Worm (Caenorhabditis elegans): Measurements from ENCODE around the gene fbxb-105.
A peak's percentile ranks its signal among the peaks of the same experiment; 100 is the strongest.

fbxb-105 gene

ce11 chrII:2764664-2765063, 6.0 kb downstream of the fbxb-105 start, which contains the start of gene fbxb-108:
fbxb-108 (plus strand) TSS chrII:2764964.
- TF ChIP-seq snpc-4 (tag; optimal IDR thresholded peaks at IDR 0.05) = no peak
- TF ChIP-seq tbx-8 (GFP tag; optimal IDR thresholded peaks at IDR 0.05) = no peak
- no peak for TF ChIP-seq blmp-1 (tag; optimal IDR thresholded peaks at IDR 0.05)
- TF ChIP-seq unc-120 (tag; optimal IDR thresholded peaks at IDR 0.05; ENCODE audit: poor library complexity, severe bottlenecking) = no peak
- no peak for TF ChIP-seq sptf-1 (tag; optimal IDR thresholded peaks at IDR 0.05)
- no peak for TF ChIP-seq lsy-2 (tag; optimal IDR thresholded peaks at IDR 0.05)
- TF ChIP-seq nhr-28 (tag; optimal IDR thresholded peaks at IDR 0.05) = no peak
- TF ChIP-seq hlh-1 (tag; optimal IDR thresholded peaks at IDR 0.05) = no peak
- TF ChIP-seq cnd-1 (tag; optimal IDR thresholded peaks at IDR 0.05) = no peak
- TF ChIP-seq zip-8 (tag; optimal IDR thresholded peaks at IDR 0.05) = no peak

- TF ChIP-seq ceh-39 (tag; optimal IDR thresholded peaks at IDR 0.05) = no peak
- TF ChIP-seq mls-2 (tag; optimal IDR thresholded peaks at IDR 0.05) = no peak
- TF ChIP-seq blmp-1 (tag; optimal IDR thresholded peaks at IDR 0.05) = no peak
- TF ChIP-seq sptf-1 (tag; optimal IDR thresholded peaks at IDR 0.05) = no peak
- TF ChIP-seq lsy-2 (tag; optimal IDR thresholded peaks at IDR 0.05) = no peak
- no peak for TF ChIP-seq elt-1 (tag; optimal IDR thresholded peaks at IDR 0.05; ENCODE audit: borderline replicate concordance, insufficient read depth)
- TF ChIP-seq ham-2 (GFP tag; optimal IDR thresholded peaks at IDR 0.05) = no peak
- no peak for TF ChIP-seq pha-4 (tag; optimal IDR thresholded peaks at IDR 0.05)
- TF ChIP-seq unc-120 (tag; optimal IDR thresholded peaks at IDR 0.05; ENCODE audit: poor library complexity, severe bottlenecking) = no peak
- TF ChIP-seq nhr-28 (tag; optimal IDR thresholded peaks at IDR 0.05) = no peak
- no peak for TF ChIP-seq mab-5 (tag; optimal IDR thresholded peaks at IDR 0.05)
- TF ChIP-seq lin-13 (tag; optimal IDR thresholded peaks at IDR 0.05) = no peak
- no peak for TF ChIP-seq snpc-4 (tag; optimal IDR thresholded peaks at IDR 0.05)
- no peak for TF ChIP-seq zip-8 (tag; optimal IDR thresholded peaks at IDR 0.05)
- TF ChIP-seq nhr-12 (tag; optimal IDR thresholded peaks at IDR 0.05) = no peak
- TF ChIP-seq unc-62 (GFP tag; optimal IDR thresholded peaks at IDR 0.05) = no peak
- TF ChIP-seq hlh-1 (tag; optimal IDR thresholded peaks at IDR 0.05) = no peak
- TF ChIP-seq ces-1 (GFP tag; optimal IDR thresholded peaks at IDR 0.05) = no peak
- no peak for TF ChIP-seq ztf-11 (tag; optimal IDR thresholded peaks at IDR 0.05)
These were observed 8.6 kb downstream of the fbxb-105 start, which contains the start of gene fbxb-106 for ce11 chrII:2762108-2762507. fbxb-106 (plus strand) TSS chrII:2762408.

ce11 chrII:2758476-2758875, 12.2 kb downstream of the fbxb-105 start, which contains the start of gene fbxb-107:
fbxb-107 (plus strand) TSS chrII:2758772.
- TF ChIP-seq sem-2 (GFP tag; optimal IDR thresholded peaks at IDR 0.05) (no peak), ceh-39 (tag; optimal IDR thresholded peaks at IDR 0.05) (peak; percentile 99)

- no peak for TF ChIP-seq lin-32 (GFP tag; optimal IDR thresholded peaks at IDR 0.05)
- no peak for TF ChIP-seq ces-1 (GFP tag; optimal IDR thresholded peaks at IDR 0.05)
- TF ChIP-seq cnd-1 (tag; optimal IDR thresholded peaks at IDR 0.05) = no peak
- TF ChIP-seq drap-1 (GFP tag; optimal IDR thresholded peaks at IDR 0.05) = no peak
- no peak for TF ChIP-seq nhr-237 (tag; optimal IDR thresholded peaks at IDR 0.05)
- no peak for TF ChIP-seq bed-3 (GFP tag; optimal IDR thresholded peaks at IDR 0.05)
- TF ChIP-seq unc-39 (tag; optimal IDR thresholded peaks at IDR 0.05) = no peak
- no peak for TF ChIP-seq lin-13 (tag; optimal IDR thresholded peaks at IDR 0.05)
- TF ChIP-seq unc-120 (tag; optimal IDR thresholded peaks at IDR 0.05; ENCODE audit: poor library complexity, severe bottlenecking) = no peak
- no peak for TF ChIP-seq pha-4 (tag; optimal IDR thresholded peaks at IDR 0.05)
- no peak for TF ChIP-seq nhr-76 (tag; optimal IDR thresholded peaks at IDR 0.05)
- TF ChIP-seq hlh-1 (tag; optimal IDR thresholded peaks at IDR 0.05) = no peak
- TF ChIP-seq nhr-12 (tag; optimal IDR thresholded peaks at IDR 0.05) = no peak
- TF ChIP-seq flh-1 (GFP tag; optimal IDR thresholded peaks at IDR 0.05) = no peak
- TF ChIP-seq mep-1 (tag; optimal IDR thresholded peaks at IDR 0.05) = no peak
- TF ChIP-seq ztf-11 (tag; optimal IDR thresholded peaks at IDR 0.05) = no peak
- no peak for TF ChIP-seq elt-1 (tag; optimal IDR thresholded peaks at IDR 0.05; ENCODE audit: borderline replicate concordance, insufficient read depth)
- TF ChIP-seq elt-3 (tag; optimal IDR thresholded peaks at IDR 0.05) = no peak
- TF ChIP-seq ceh-43 (GFP tag; optimal IDR thresholded peaks at IDR 0.05) = no peak
- TF ChIP-seq zip-8 (tag; optimal IDR thresholded peaks at IDR 0.05) = no peak
These were observed 12.7 kb downstream of the fbxb-105 start, which contains the start of gene F29A7.8 for ce11 chrII:2757954-2758353. F29A7.8 (minus strand) TSS chrII:2758054.

- TF ChIP-seq zip-8 (tag; optimal IDR thresholded peaks at IDR 0.05) = no peak
- no peak for TF ChIP-seq drap-1 (GFP tag; optimal IDR thresholded peaks at IDR 0.05)
- no peak for TF ChIP-seq M03D4.4 (tag; optimal IDR thresholded peaks at IDR 0.05)
- TF ChIP-seq elt-1 (tag; optimal IDR thresholded peaks at IDR 0.05; ENCODE audit: borderline replicate concordance, insufficient read depth) = no peak
- TF ChIP-seq ceh-43 (GFP tag; optimal IDR thresholded peaks at IDR 0.05) = no peak
These were observed 14.3 kb downstream of the fbxb-105 start for ce11 chrII:2756351-2756750.
